Worm (Caenorhabditis elegans) whole organism, L1 larva: ENCODE measurements around the gene rps-8.

Experiments used
- C16A3.4 ChIP-seq: fragments of 150-350 bp; optimal IDR thresholded peaks from 2 replicates; lab custom pipeline; 2014; ENCODE audit warnings: missing biosample characterization, missing genetic modification characterization
- Y116A8C.19 ChIP-seq: sonication (generic microtip); optimal IDR thresholded peaks from 2 replicates; lab custom pipeline; 2016; ENCODE audit warnings: missing compliant biosample characterization, missing genetic modification characterization, borderline replicate concordance
- ceh-82 ChIP-seq, 3 experiments: fragments of 150-350 bp in 1 of 3; sonication (generic microtip) in 2 of 3; optimal IDR thresholded peaks; 2 replicates each; lab custom pipeline; 2014 to 2017; ENCODE audit warnings: missing biosample characterization in 3 of 3, missing genetic modification characterization in 3 of 3
- ceh-90 ChIP-seq: sonication (generic microtip); optimal IDR thresholded peaks from 2 replicates; lab custom pipeline; 2016; ENCODE audit warnings: missing genetic modification characterization, missing compliant biosample characterization
- egl-13 ChIP-seq: sonication (generic microtip); optimal IDR thresholded peaks from 2 replicates; lab custom pipeline; 2016; ENCODE audit warnings: missing genotype, missing genetic modification reagents, missing genetic modification characterization, missing compliant biosample characterization
- ets-5 ChIP-seq: fragments of 200-800 bp; sonication (Bioruptor generic); IDR thresholded peaks from 2 replicates; pipeline ENCODE4 v1.3.6; 2022; ENCODE audit warnings: missing genetic modification characterization, missing compliant biosample characterization
- fkh-8 ChIP-seq: sonication (generic microtip); optimal IDR thresholded peaks from 2 replicates; lab custom pipeline; 2016; ENCODE audit warnings: mild to moderate bottlenecking, missing genetic modification characterization, missing compliant biosample characterization
- grh-1 ChIP-seq: fragments of 200-800 bp; sonication (Bioruptor generic); IDR thresholded peaks from 2 replicates; pipeline ENCODE4 v1.3.6; 2022; ENCODE audit warnings: missing genetic modification reagents, missing genetic modification characterization, missing compliant biosample characterization
- hlh-17 ChIP-seq: fragments of 200-800 bp; sonication (Bioruptor generic); optimal IDR thresholded peaks from 2 replicates; lab custom pipeline; 2018; ENCODE audit warnings: missing genetic modification characterization, mild to moderate bottlenecking, missing compliant biosample characterization, moderate library complexity, borderline replicate concordance
- hpl-2 ChIP-seq: fragments of 150-350 bp; optimal IDR thresholded peaks from 2 replicates; lab custom pipeline; 2014; ENCODE audit warnings: missing biosample characterization, missing genetic modification reagents, missing genetic modification characterization
- jun-1 ChIP-seq: fragments of 150-350 bp; optimal IDR thresholded peaks from 2 replicates; lab custom pipeline; 2014; ENCODE audit warnings: missing biosample characterization, missing genetic modification reagents, missing genetic modification characterization
- lin-13 ChIP-seq: fragments of 150-350 bp; optimal IDR thresholded peaks from 2 replicates; lab custom pipeline; 2014; ENCODE audit warnings: missing biosample characterization, missing genetic modification reagents, missing genetic modification characterization
- lin-14 ChIP-seq: fragments of 200-800 bp; sonication (Bioruptor generic); optimal IDR thresholded peaks from 2 replicates; lab custom pipeline; 2018; ENCODE audit warnings: mild to moderate bottlenecking, missing genetic modification characterization, moderate library complexity, missing compliant biosample characterization
- mab-9 ChIP-seq: fragments of 200-800 bp; sonication (Bioruptor generic); IDR thresholded peaks from 2 replicates; pipeline ENCODE4 v1.3.6; 2022; ENCODE audit warnings: missing genetic modification reagents, missing genetic modification characterization, missing compliant biosample characterization
- nhr-19 ChIP-seq: fragments of 200-800 bp; sonication (Bioruptor generic); conservative IDR thresholded peaks from 2 replicates; pipeline ENCODE4 v1.3.6; 2022; ENCODE audit warnings: missing genetic modification characterization, missing compliant biosample characterization
- nhr-28 ChIP-seq: fragments of 150-350 bp; optimal IDR thresholded peaks from 2 replicates; lab custom pipeline; 2014; ENCODE audit warnings: missing biosample characterization, missing genetic modification characterization
- nhr-77 ChIP-seq: fragments of 150-350 bp; optimal IDR thresholded peaks from 2 replicates; lab custom pipeline; 2014; ENCODE audit warnings: missing biosample characterization, missing genetic modification characterization
- nhr-85 ChIP-seq: sonication (generic microtip); peaks from one replicate; lab custom pipeline; 2016; ENCODE audit warnings: missing genetic modification characterization, inconsistent platforms, missing compliant biosample characterization
- nhr-90 ChIP-seq: sonication (generic microtip); optimal IDR thresholded peaks from 2 replicates; lab custom pipeline; 2016; ENCODE audit warnings: mild to moderate bottlenecking, missing genetic modification characterization, missing compliant biosample characterization; ENCODE audit not compliant: poor library complexity
- pax-3 ChIP-seq: fragments of 200-800 bp; sonication (Bioruptor generic); optimal IDR thresholded peaks from 2 replicates; lab custom pipeline; 2018; ENCODE audit warnings: mild to moderate bottlenecking, missing genetic modification characterization, moderate library complexity, missing compliant biosample characterization
- skn-1 ChIP-seq: fragments of 150-350 bp; optimal IDR thresholded peaks from 2 replicates; lab custom pipeline; 2014; ENCODE audit warnings: missing biosample characterization, missing genetic modification characterization
- snpc-4 ChIP-seq: fragments of 150-350 bp; optimal IDR thresholded peaks from 2 replicates; lab custom pipeline; 2014; ENCODE audit warnings: missing biosample characterization, missing genetic modification characterization
- sox-4 ChIP-seq: sonication (generic microtip); optimal IDR thresholded peaks from 2 replicates; lab custom pipeline; 2016; ENCODE audit warnings: missing genetic modification characterization, missing compliant biosample characterization
- sup-37 ChIP-seq: fragments of 200-800 bp; sonication (Bioruptor generic); optimal IDR thresholded peaks from 2 replicates; lab custom pipeline; 2018; ENCODE audit warnings: mild to moderate bottlenecking, missing genetic modification characterization, missing compliant biosample characterization
- unc-130 ChIP-seq: fragments of 150-350 bp; optimal IDR thresholded peaks from 2 replicates; lab custom pipeline; 2017; ENCODE audit warnings: missing biosample characterization, missing genetic modification characterization, inconsistent platforms
- unc-62 ChIP-seq: fragments of 150-350 bp; optimal IDR thresholded peaks from 2 replicates; lab custom pipeline; 2014; ENCODE audit warnings: missing biosample characterization, missing genetic modification reagents, missing genetic modification characterization
- unc-86 ChIP-seq: sonication (generic microtip); optimal IDR thresholded peaks from 2 replicates; lab custom pipeline; 2016; ENCODE audit warnings: missing genetic modification characterization, missing compliant biosample characterization

rps-8 gene

ce11 chrIV:7274969-7275548, 38.6 kb downstream of the rps-8 start (continued):
- TF ChIP-seq ceh-82 (tag; optimal IDR thresholded peaks at IDR 0.05; lab: Kevin White, UChicago) (no peak), nhr-85 (tag; lab: Kevin White, UChicago) (no peak), unc-62 (no peak), ceh-90 (tag; lab: Kevin White, UChicago) (no peak), skn-1 (tag; lab: Kevin White, UChicago) (no peak), sup-37 (no peak), pax-3 (tag; lab: Kevin White, UChicago) (no peak), fkh-8 (tag; lab: Kevin White, UChicago) (no peak), hlh-17 (GFP tag; lab: Kevin White, UChicago) (no peak), mab-9 (GFP tag; lab: Robert Waterston, UW) (no peak), C16A3.4 (tag; lab: Kevin White, UChicago) (no peak), nhr-77 (no peak), nhr-90 (tag; lab: Kevin White, UChicago) (peak; percentile 18), egl-13 (no peak), nhr-28 (tag; lab: Kevin White, UChicago) (no peak), nhr-19 (GFP tag; lab: Robert Waterston, UW) (no peak), jun-1 (no peak), ets-5 (no peak), snpc-4 (tag; lab: Kevin White, UChicago) (no peak), hpl-2 (GFP tag; lab: Kevin White, UChicago) (no peak)

ce11 chrIV:7263137-7263536, 50.5 kb downstream of the rps-8 start, which contains the start of gene glb-2:
Gene glb-2 (minus strand): TSS chrIV:7263237.
- TF ChIP-seq grh-1 (GFP tag; lab: Robert Waterston, UW) = no peak
- TF ChIP-seq snpc-4 (tag; lab: Kevin White, UChicago) = no peak
- TF ChIP-seq fkh-8 (tag; lab: Kevin White, UChicago) = no peak
- no peak for TF ChIP-seq lin-13 (GFP tag; lab: Kevin White, UChicago)
- no peak for TF ChIP-seq nhr-85 (tag; lab: Kevin White, UChicago)
- no peak for TF ChIP-seq Y116A8C.19 (tag; lab: Kevin White, UChicago)
- no peak for TF ChIP-seq unc-86 (tag; lab: Kevin White, UChicago)
- TF ChIP-seq sox-4 (tag; lab: Kevin White, UChicago) = no peak
- no peak for TF ChIP-seq unc-130
- no peak for TF ChIP-seq lin-14
